Worm (Caenorhabditis elegans) whole organism, L1 larva: ENCODE data around the gene lact-8.

Experiments
- ama-1 ChIP-seq: fragments of 150-350 bp; optimal IDR thresholded peaks from 2 replicates; lab custom pipeline; 2014
- egl-27 ChIP-seq, 2 experiments: fragments of 150-350 bp in 1 of 2; sonication (generic microtip); optimal IDR thresholded peaks; 3 replicates each; lab custom pipeline; 2017 to 2018; ENCODE audit warnings: missing biosample characterization in 2 of 2, missing genetic modification characterization in 2 of 2, missing genetic modification reagents in 2 of 2
- elt-3 ChIP-seq, 6 experiments: fragments of 150-350 bp in 1 of 6; sonication (generic microtip); optimal IDR thresholded peaks; 2 replicates each; lab custom pipeline; 2017 to 2018; ENCODE audit warnings: missing biosample characterization in 6 of 6, missing genetic modification characterization in 6 of 6, inconsistent platforms in 1 of 6
- jun-1 ChIP-seq: fragments of 150-350 bp; optimal IDR thresholded peaks from 2 replicates; lab custom pipeline; 2014; ENCODE audit warnings: missing biosample characterization, missing genetic modification reagents, missing genetic modification characterization
- mef-2 ChIP-seq: fragments of 150-350 bp; optimal IDR thresholded peaks from 2 replicates; lab custom pipeline; 2014; ENCODE audit warnings: missing biosample characterization, missing genetic modification characterization
- mep-1 ChIP-seq: fragments of 150-350 bp; optimal IDR thresholded peaks from 2 replicates; lab custom pipeline; 2014; ENCODE audit warnings: missing biosample characterization, missing genetic modification characterization
- nhr-11 ChIP-seq: fragments of 150-350 bp; optimal IDR thresholded peaks from 2 replicates; lab custom pipeline; 2014; ENCODE audit warnings: missing biosample characterization, missing genetic modification characterization
- nhr-20 ChIP-seq: sonication (generic microtip); optimal IDR thresholded peaks from 2 replicates; lab custom pipeline; 2016; ENCODE audit warnings: mild to moderate bottlenecking, missing genetic modification characterization, missing compliant biosample characterization
- sup-37 ChIP-seq: fragments of 200-800 bp; sonication (Bioruptor generic); optimal IDR thresholded peaks from 2 replicates; lab custom pipeline; 2018; ENCODE audit warnings: mild to moderate bottlenecking, missing genetic modification characterization, missing compliant biosample characterization
- tbx-2 ChIP-seq: sonication (generic microtip); optimal IDR thresholded peaks from 2 replicates; lab custom pipeline; 2016; ENCODE audit warnings: missing genetic modification characterization, missing compliant biosample characterization
- unc-62 ChIP-seq: fragments of 150-350 bp; optimal IDR thresholded peaks from 2 replicates; lab custom pipeline; 2014; ENCODE audit warnings: missing biosample characterization, missing genetic modification reagents, missing genetic modification characterization
- zag-1 ChIP-seq: fragments of 150-350 bp; optimal IDR thresholded peaks from 2 replicates; lab custom pipeline; 2014; ENCODE audit warnings: missing biosample characterization, missing genetic modification characterization

- no peak for TF ChIP-seq nhr-11 (tag; lab: Kevin White, UChicago)
- TF ChIP-seq sup-37 (GFP tag; lab: Kevin White, UChicago): no peak
- no peak for TF ChIP-seq zag-1 (tag; lab: Kevin White, UChicago)
- no peak for TF ChIP-seq mep-1 (tag; lab: Kevin White, UChicago)
- no peak for TF ChIP-seq tbx-2 (tag; lab: Kevin White, UChicago)
- TF ChIP-seq unc-62: no peak
- TF ChIP-seq ama-1: no peak
- no peak for TF ChIP-seq mef-2 (tag; lab: Kevin White, UChicago)
- TF ChIP-seq jun-1 (tag; lab: Kevin White, UChicago): no peak
- no peak for TF ChIP-seq egl-27 (tag; optimal IDR thresholded peaks at IDR 0.05; lab: Kevin White, UChicago)
- TF ChIP-seq nhr-20 (tag; lab: Kevin White, UChicago): no peak
- no peak for TF ChIP-seq elt-3 (tag; optimal IDR thresholded peaks at IDR 0.05; lab: Kevin White, UChicago)
These were observed 50.9 kb downstream of the lact-8 start, which contains the start of gene C45B11.2 for ce11 chrV:11042538-11042937.
